Worm (Caenorhabditis elegans): ENCODE measurements around the gene srh-229.

- no peak for TF ChIP-seq nhr-28 (tag; optimal IDR thresholded peaks at IDR 0.05)
- no peak for TF ChIP-seq flh-1 (GFP tag; optimal IDR thresholded peaks at IDR 0.05)
- no peak for TF ChIP-seq lin-13 (tag; optimal IDR thresholded peaks at IDR 0.05)
- no peak for TF ChIP-seq zip-8 (tag; optimal IDR thresholded peaks at IDR 0.05)
- TF ChIP-seq nhr-76 (tag; optimal IDR thresholded peaks at IDR 0.05) = no peak
- no peak for TF ChIP-seq sptf-1 (tag; optimal IDR thresholded peaks at IDR 0.05)
- TF ChIP-seq mab-5 (tag; optimal IDR thresholded peaks at IDR 0.05) = no peak
- no peak for TF ChIP-seq pha-4 (tag; optimal IDR thresholded peaks at IDR 0.05)
Measured at ce11 chrV:7508566-7509044, 4.4 kb upstream of the srh-229 start, which contains the start of the genes str-31 and nhr-172.

Data from whole organism, mixed stage, embryonic.